Worm (Caenorhabditis elegans) whole organism, L3 larva: ENCODE results near the gene K03A11.5.

ENCODE experiments used
- aly-2 ChIP-seq: fragments of 150-350 bp; optimal IDR thresholded peaks from 2 replicates; lab custom pipeline; 2014; ENCODE audit warnings: missing biosample characterization, missing genetic modification characterization
- elt-1 ChIP-seq: fragments of 150-350 bp; optimal IDR thresholded peaks from 2 replicates; lab custom pipeline; 2014; ENCODE audit warnings: missing biosample characterization, missing genetic modification characterization
- eor-1 ChIP-seq, 2 experiments: fragments of 150-350 bp; optimal IDR thresholded peaks; 2 replicates each; lab custom pipeline; 2014 to 2018; ENCODE audit warnings: missing biosample characterization in 2 of 2, missing genetic modification characterization in 2 of 2
- fkh-10 ChIP-seq: sonication (generic microtip); optimal IDR thresholded peaks from 2 replicates; lab custom pipeline; 2017; ENCODE audit warnings: missing biosample characterization, missing genetic modification reagents, missing genetic modification characterization
- fos-1 ChIP-seq: fragments of 150-350 bp; optimal IDR thresholded peaks from 2 replicates; lab custom pipeline; 2014; ENCODE audit warnings: missing biosample characterization, missing genetic modification characterization
- lin-15B ChIP-seq: fragments of 150-350 bp; optimal IDR thresholded peaks from 2 replicates; lab custom pipeline; 2014; ENCODE audit warnings: missing biosample characterization, missing genetic modification characterization
- lsy-12 ChIP-seq: sonication (generic microtip); optimal IDR thresholded peaks from 2 replicates; lab custom pipeline; 2016; ENCODE audit warnings: mild to moderate bottlenecking, missing genetic modification characterization, missing compliant biosample characterization
- nhr-25 ChIP-seq: sonication (generic microtip); optimal IDR thresholded peaks from 2 replicates; lab custom pipeline; 2017; ENCODE audit warnings: missing biosample characterization, missing genetic modification characterization
- nhr-76 ChIP-seq: fragments of 150-350 bp; sonication (generic microtip); optimal IDR thresholded peaks from 5 replicates; lab custom pipeline; 2014; ENCODE audit warnings: missing biosample characterization, missing genetic modification characterization
- nhr-77 ChIP-seq: fragments of 150-350 bp; optimal IDR thresholded peaks from 2 replicates; lab custom pipeline; 2014; ENCODE audit warnings: missing biosample characterization, missing genetic modification characterization
- ztf-4 ChIP-seq: fragments of 150-350 bp; optimal IDR thresholded peaks from 2 replicates; lab custom pipeline; 2014; ENCODE audit warnings: missing biosample characterization, missing genetic modification characterization

- TF ChIP-seq aly-2 (tag; lab: Kevin White, UChicago) (no peak), elt-1 (no peak), ztf-4 (tag; lab: Kevin White, UChicago) (no peak), nhr-76 (tag; lab: Kevin White, UChicago) (no peak), fos-1 (tag; lab: Kevin White, UChicago) (no peak), nhr-25 (tag; lab: Kevin White, UChicago) (no peak), nhr-77 (tag; lab: Kevin White, UChicago) (no peak), eor-1 (tag; optimal IDR thresholded peaks at IDR 0.05; lab: Kevin White, UChicago) (no peak), lin-15B (no peak), fkh-10 (GFP tag; lab: Kevin White, UChicago) (no peak), lsy-12 (tag; lab: Kevin White, UChicago) (no peak)
These were observed 39.5 kb downstream of the K03A11.5 start for ce11 chrX:13102838-13103237.
